Fruit fly (Drosophila melanogaster): ENCODE data around the gene CG13297.
"Not testable (repeated sequence)": the region's sequence is repeated elsewhere in the genome, so short reads cannot be mapped to it uniquely, and the experiment has no call there.

- not testable (repeated sequence) for TF ChIP-seq psq, h, Myc, ttk, Sin3A (optimal IDR thresholded peaks at IDR 0.05)
Observed at dm6 chr3L:6146374-6146773, 10.8 kb downstream of the CG13297 start, which contains the start of gene Lcp65Ab2.
